Fruit fly (Drosophila melanogaster) whole organism, prepupa: ENCODE results near the gene CG17377.

Experiments
- CG16779 ChIP-seq: fragments of 200-800 bp; sonication (Bioruptor generic); optimal IDR thresholded peaks from 3 replicates; lab custom pipeline; 2017; ENCODE audit warnings: missing biosample characterization, mild to moderate bottlenecking, missing genetic modification characterization
- OdsH ChIP-seq: fragments of 200-800 bp; sonication (Bioruptor generic); optimal IDR thresholded peaks from 3 replicates; lab custom pipeline; 2016; ENCODE audit warnings: missing biosample characterization, missing genetic modification characterization

The CG17377 gene

DNA sequence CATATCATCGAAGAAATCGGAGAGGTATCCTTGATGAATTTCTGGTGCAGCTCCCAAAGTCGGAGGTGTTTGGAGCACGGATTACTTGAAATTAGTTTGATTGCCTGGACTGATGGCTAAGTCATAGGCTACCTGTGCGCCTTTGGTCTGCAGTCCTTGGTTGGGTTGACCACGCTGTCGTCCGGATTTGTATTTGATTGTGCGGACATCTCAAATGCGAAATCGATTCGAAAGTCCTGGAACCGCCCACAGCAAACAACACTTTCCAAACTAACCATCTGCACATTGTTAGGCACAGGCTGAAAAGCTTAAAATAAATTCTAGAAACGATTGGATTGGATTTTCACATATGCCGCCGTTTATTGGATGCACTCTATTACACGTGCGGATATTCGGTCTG lies 43.1 kb downstream of the CG17377 start, which contains the start of gene CG11322 (continued):
- TF ChIP-seq CG16779 (tag; lab: Kevin White, UChicago) (no peak), OdsH (GFP tag; lab: Kevin White, UChicago) (no peak)
- TF ChIP-seq, all 60 proteins: peak for 0
